Fruit fly (Drosophila melanogaster) whole organism, prepupa: Measurements from ENCODE around the gene p130CAS.

Experiments used
- Blimp-1 ChIP-seq: fragments of 200-800 bp; sonication (Bioruptor generic); optimal IDR thresholded peaks from 3 replicates; lab custom pipeline; 2017; ENCODE audit warnings: missing biosample characterization, missing genetic modification characterization, mild to moderate bottlenecking, moderate library complexity, missing genetic modification reagents
- CG11762 ChIP-seq: fragments of 200-800 bp; sonication (Bioruptor generic); optimal IDR thresholded peaks from 3 replicates; lab custom pipeline; 2016; ENCODE audit warnings: missing biosample characterization, missing genetic modification characterization; ENCODE audit not compliant: insufficient read depth
- CG11902 ChIP-seq: fragments of 200-800 bp; sonication (Bioruptor generic); optimal IDR thresholded peaks from 3 replicates; lab custom pipeline; 2016; ENCODE audit warnings: missing biosample characterization, missing genetic modification characterization
- CG15336 ChIP-seq: fragments of 200-800 bp; sonication (Bioruptor generic); IDR thresholded peaks from 2 replicates; pipeline ENCODE4 v1.3.6; 2022; ENCODE audit warnings: missing biosample characterization, missing genetic modification characterization
- CG1621 ChIP-seq: fragments of 200-800 bp; sonication (Bioruptor generic); optimal IDR thresholded peaks from 3 replicates; lab custom pipeline; 2018; ENCODE audit warnings: missing biosample characterization, mild to moderate bottlenecking, missing genetic modification characterization
- CG31627 ChIP-seq: fragments of 200-800 bp; sonication (Bioruptor generic); optimal IDR thresholded peaks from 3 replicates; lab custom pipeline; 2016; ENCODE audit warnings: missing biosample characterization, missing genetic modification characterization
- CG32006 ChIP-seq: fragments of 200-800 bp; sonication (Bioruptor generic); optimal IDR thresholded peaks from 3 replicates; lab custom pipeline; 2017; ENCODE audit warnings: missing biosample characterization, mild to moderate bottlenecking, missing genetic modification characterization
- CG3919 ChIP-seq: fragments of 200-800 bp; sonication (Bioruptor generic); optimal IDR thresholded peaks from 3 replicates; lab custom pipeline; 2016; ENCODE audit warnings: missing biosample characterization, missing genetic modification characterization
- CG6163 ChIP-seq: fragments of 200-800 bp; sonication (Bioruptor generic); IDR thresholded peaks from 3 replicates; pipeline ENCODE4 v1.3.6; 2022; ENCODE audit warnings: missing biosample characterization, missing genetic modification characterization
- CG6276 ChIP-seq: fragments of 200-800 bp; sonication (Bioruptor generic); optimal IDR thresholded peaks from 2 replicates; lab custom pipeline; 2017; ENCODE audit warnings: missing biosample characterization, mild to moderate bottlenecking, missing genetic modification characterization
- CG6808 ChIP-seq: fragments of 200-800 bp; sonication (Bioruptor generic); optimal IDR thresholded peaks from 3 replicates; lab custom pipeline; 2017; ENCODE audit warnings: missing biosample characterization, missing genetic modification characterization, mild to moderate bottlenecking, moderate library complexity, missing genetic modification reagents
- CG6854 ChIP-seq: fragments of 200-800 bp; sonication (Bioruptor generic); optimal IDR thresholded peaks from 2 replicates; lab custom pipeline; 2017; ENCODE audit warnings: missing biosample characterization, mild to moderate bottlenecking, missing genetic modification characterization
- CG8119 ChIP-seq: fragments of 200-800 bp; sonication (Bioruptor generic); IDR thresholded peaks from 3 replicates; pipeline ENCODE4 v1.3.6; 2022; ENCODE audit warnings: missing biosample characterization, missing genetic modification characterization
- CG9139 ChIP-seq: fragments of 200-800 bp; sonication (Bioruptor generic); optimal IDR thresholded peaks from 3 replicates; lab custom pipeline; 2017; ENCODE audit warnings: missing biosample characterization, mild to moderate bottlenecking, missing genetic modification characterization
- Eip75B ChIP-seq: fragments of 200-800 bp; sonication (Bioruptor generic); optimal IDR thresholded peaks from 3 replicates; lab custom pipeline; 2016; ENCODE audit warnings: missing biosample characterization, missing genetic modification characterization
- Eip78C ChIP-seq: fragments of 200-800 bp; sonication (Bioruptor generic); peaks from one replicate; lab custom pipeline; 2016; ENCODE audit warnings: missing biosample characterization, missing genetic modification characterization
- Eip93F ChIP-seq: fragments of 200-800 bp; sonication (Bioruptor generic); optimal IDR thresholded peaks from 2 replicates; lab custom pipeline; 2016; ENCODE audit warnings: missing biosample characterization, mild to moderate bottlenecking, missing genetic modification characterization
- Ets21C ChIP-seq: fragments of 200-800 bp; sonication (Bioruptor generic); optimal IDR thresholded peaks from 3 replicates; lab custom pipeline; 2016; ENCODE audit warnings: missing biosample characterization, missing genetic modification characterization
- Ets96B ChIP-seq: fragments of 200-800 bp; optimal IDR thresholded peaks from 2 replicates; lab custom pipeline; 2019; ENCODE audit warnings: missing biosample characterization, mild to moderate bottlenecking, missing genetic modification characterization, moderate library complexity
- Gug ChIP-seq: fragments of 200-800 bp; sonication (Bioruptor generic); IDR thresholded peaks from 2 replicates; pipeline ENCODE4 v1.3.6; 2022; ENCODE audit warnings: missing biosample characterization, missing genetic modification characterization
- Hr38 ChIP-seq: sonication (Bioruptor generic); optimal IDR thresholded peaks from 2 replicates; lab custom pipeline; 2016; ENCODE audit warnings: missing biosample characterization, missing genetic modification characterization
- Met ChIP-seq: fragments of 200-800 bp; sonication (Bioruptor generic); optimal IDR thresholded peaks from 3 replicates; lab custom pipeline; 2016; ENCODE audit warnings: missing biosample characterization, missing genetic modification characterization
- Smox ChIP-seq: fragments of 200-800 bp; sonication (Bioruptor generic); optimal IDR thresholded peaks from 3 replicates; lab custom pipeline; 2016; ENCODE audit warnings: missing biosample characterization, missing genetic modification characterization
- Sox14 ChIP-seq: fragments of 200-800 bp; sonication (Bioruptor generic); optimal IDR thresholded peaks from 3 replicates; lab custom pipeline; 2016; ENCODE audit warnings: missing biosample characterization, missing genetic modification characterization
- achi ChIP-seq: fragments of 200-800 bp; sonication (Bioruptor generic); optimal IDR thresholded peaks from 3 replicates; lab custom pipeline; 2016; ENCODE audit warnings: missing biosample characterization, missing genetic modification characterization
- dsx ChIP-seq: fragments of 200-800 bp; optimal IDR thresholded peaks from 3 replicates; lab custom pipeline; 2019; ENCODE audit warnings: missing biosample characterization, mild to moderate bottlenecking, missing genetic modification characterization, moderate library complexity; ENCODE audit not compliant: poor library complexity, severe bottlenecking
- eg ChIP-seq: fragments of 200-800 bp; sonication (Bioruptor generic); IDR thresholded peaks from 3 replicates; pipeline ENCODE4 v1.3.6; 2022; ENCODE audit warnings: missing biosample characterization, missing genetic modification characterization
- fd85E ChIP-seq: fragments of 200-800 bp; sonication (Bioruptor generic); optimal IDR thresholded peaks from 3 replicates; lab custom pipeline; 2016; ENCODE audit warnings: missing biosample characterization, missing genetic modification characterization
- fkh ChIP-seq: fragments of 200-800 bp; sonication (Bioruptor generic); optimal IDR thresholded peaks from 3 replicates; lab custom pipeline; 2017; ENCODE audit warnings: missing biosample characterization, mild to moderate bottlenecking, missing genetic modification characterization, moderate library complexity
- lz ChIP-seq: fragments of 200-800 bp; sonication (Bioruptor generic); optimal IDR thresholded peaks from 3 replicates; lab custom pipeline; 2016; ENCODE audit warnings: missing biosample characterization, missing genetic modification characterization
- spab ChIP-seq: fragments of 200-800 bp; sonication (Bioruptor generic); optimal IDR thresholded peaks from 2 replicates; lab custom pipeline; 2017; ENCODE audit warnings: missing biosample characterization, mild to moderate bottlenecking, missing genetic modification characterization, missing genetic modification reagents
- ss ChIP-seq, 2 experiments: fragments of 200-800 bp; sonication (Bioruptor generic); optimal IDR thresholded peaks; 2 replicates in 1 of 2; 3 replicates in 1 of 2; lab custom pipeline; 2017 to 2018; ENCODE audit warnings: mild to moderate bottlenecking in 2 of 2, missing biosample characterization in 2 of 2, missing genetic modification characterization in 2 of 2, moderate library complexity in 1 of 2
- svp ChIP-seq: fragments of 200-800 bp; sonication (Bioruptor generic); peaks from one replicate; lab custom pipeline; 2016; ENCODE audit warnings: missing biosample characterization, missing genetic modification characterization
- vri ChIP-seq: fragments of 200-800 bp; sonication (Bioruptor generic); optimal IDR thresholded peaks from 3 replicates; lab custom pipeline; 2016; ENCODE audit warnings: missing biosample characterization, mild to moderate bottlenecking, missing genetic modification characterization

p130CAS gene

dm6 chr3L:131151-131997 lies 21.3 kb upstream of the p130CAS start (continued):
- TF ChIP-seq fd85E (peak; percentile 71), Ets21C (GFP tag; lab: Kevin White, UChicago) (no peak), CG6808 (GFP tag; lab: Kevin White, UChicago) (peak; percentile 58), Met (GFP tag; lab: Kevin White, UChicago) (no peak), CG8119 (GFP tag; lab: Robert Waterston, UW) (0 out of 3 replicates have a peak, but pooled peaks have one; percentile 58), CG1621 (tag; lab: Kevin White, UChicago) (no peak), CG3919 (GFP tag; lab: Kevin White, UChicago) (peak; percentile 27), CG6276 (GFP tag; lab: Kevin White, UChicago) (peak; percentile 36), Hr38 (no peak), Eip75B (peak; percentile 79)
- TF ChIP-seq, all 60 proteins: peak for 30

DNA sequence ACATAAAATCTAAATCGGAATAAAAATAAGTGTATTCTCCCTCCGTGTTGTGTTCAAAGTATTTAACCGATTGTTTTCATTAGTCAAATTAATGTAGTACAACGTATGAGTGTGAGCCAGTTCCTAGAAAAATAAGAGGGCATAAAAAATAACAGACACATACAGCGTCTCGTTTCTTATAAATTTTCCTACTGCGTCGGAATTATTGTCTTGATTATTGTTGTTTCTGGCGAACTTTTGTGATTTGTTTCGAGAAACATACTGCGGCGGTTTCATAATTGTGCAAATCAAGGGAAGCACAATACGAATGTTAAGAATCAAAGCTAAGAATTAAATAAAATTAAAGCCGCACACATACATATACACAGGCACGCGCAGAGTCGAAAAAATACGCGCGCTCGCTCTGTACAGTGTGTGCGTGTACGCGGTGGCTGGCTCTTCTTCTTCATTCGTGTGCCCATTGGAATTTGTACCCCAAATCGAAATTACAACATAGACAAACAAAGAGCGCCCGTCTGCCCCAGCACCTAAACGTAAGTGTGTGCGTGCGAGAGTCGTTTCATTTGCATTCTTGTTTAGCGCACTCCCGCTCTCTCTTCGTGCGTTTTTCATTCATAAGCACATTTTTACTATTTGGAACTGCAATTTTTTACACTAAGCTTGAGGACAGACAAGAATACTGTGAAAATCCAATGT lies 20.5 kb upstream of the p130CAS start:
- TF ChIP-seq Eip75B (no peak), CG32006 (GFP tag; lab: Kevin White, UChicago) (peak; percentile 18), CG15336 (GFP tag; lab: Robert Waterston, UW) (peak; percentile 44), CG11902 (GFP tag; lab: Kevin White, UChicago) (no peak), lz (GFP tag; lab: Kevin White, UChicago) (no peak), Eip78C (peak; percentile 4), CG6163 (peak; percentile 61; the same call in 1 of the 3 replicates), CG6854 (GFP tag; lab: Kevin White, UChicago) (peak; percentile 49), Sox14 (GFP tag; lab: Kevin White, UChicago) (peak; percentile 11), ss (GFP tag; optimal IDR thresholded peaks at IDR 0.05; lab: Kevin White, UChicago) (peak; percentile 62 to 65), fkh (peak; percentile 90), Smox (GFP tag; lab: Kevin White, UChicago) (no peak), vri (GFP tag; lab: Kevin White, UChicago) (peak; percentile 46), CG8119 (GFP tag; lab: Robert Waterston, UW) (peak; percentile 20; the same call in 1 of the 3 replicates), CG9139 (GFP tag; lab: Kevin White, UChicago) (peak; percentile 30), CG11762 (peak; percentile 16), CG6276 (GFP tag; lab: Kevin White, UChicago) (peak; percentile 78), CG6808 (GFP tag; lab: Kevin White, UChicago) (peak; percentile 55), eg (GFP tag; lab: Robert Waterston, UW) (peak; percentile 67), Ets96B (tag; lab: Kevin White, UChicago) (no peak), Eip93F (peak; percentile 41), Gug (GFP tag; lab: Robert Waterston, UW) (0 out of 2 replicates have a peak, but pooled peaks have one; percentile 26)

DNA sequence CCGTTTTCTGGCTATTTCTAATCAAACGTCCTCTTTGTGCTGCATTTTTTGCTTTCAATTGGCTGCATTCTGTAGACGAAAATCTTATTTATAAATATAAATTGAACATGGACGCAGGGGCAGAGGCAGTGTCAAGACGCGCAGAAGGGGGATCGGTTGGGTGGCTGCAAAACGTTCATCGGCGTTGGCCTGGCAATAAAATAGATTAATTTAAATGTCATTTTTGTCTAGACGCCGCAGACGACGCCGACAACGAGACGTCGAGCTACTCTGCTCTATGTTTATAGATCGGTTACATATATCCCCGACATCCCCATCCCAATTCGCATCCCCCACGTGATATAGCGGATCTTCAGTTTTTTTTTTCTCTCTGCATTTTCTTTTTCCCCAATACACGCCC lies 19.3 kb upstream of the p130CAS start:
- TF ChIP-seq svp (GFP tag; lab: Kevin White, UChicago) = peak; percentile 37
- peak; percentile 31 for TF ChIP-seq Eip78C
- TF ChIP-seq Blimp-1 (GFP tag; lab: Kevin White, UChicago) = no peak
- TF ChIP-seq CG9139 (GFP tag; lab: Kevin White, UChicago) = no peak
- TF ChIP-seq ss (GFP tag; optimal IDR thresholded peaks at IDR 0.05; lab: Kevin White, UChicago) = no peak
- no peak for TF ChIP-seq CG6163
- TF ChIP-seq achi (GFP tag; lab: Kevin White, UChicago) = no peak

- TF ChIP-seq eg (GFP tag; lab: Robert Waterston, UW) = no peak
- no peak for TF ChIP-seq Eip75B
- TF ChIP-seq Eip93F = no peak
- TF ChIP-seq dsx (GFP tag; lab: Kevin White, UChicago) = no peak
- no peak for TF ChIP-seq Met (GFP tag; lab: Kevin White, UChicago)
- no peak for TF ChIP-seq CG31627 (GFP tag; lab: Kevin White, UChicago)
- no peak for TF ChIP-seq spab (GFP tag; lab: Kevin White, UChicago)
- TF ChIP-seq, all 60 proteins: peak for 0
These were observed 18.8 kb upstream of the p130CAS start for dm6 chr3L:133806-134325.
